Worm (Caenorhabditis elegans) whole organism, mixed stage, embryonic: Measurements from ENCODE around the gene ugt-40.

Experiments used
- M03D4.4 ChIP-seq: sonication (generic microtip); optimal IDR thresholded peaks from 2 replicates; lab custom pipeline; 2017; ENCODE audit warnings: mild to moderate bottlenecking, missing genetic modification characterization, missing compliant biosample characterization
- bed-3 ChIP-seq: fragments of 200-800 bp; sonication (Bioruptor generic); optimal IDR thresholded peaks from 3 replicates; lab custom pipeline; 2018; ENCODE audit warnings: mild to moderate bottlenecking, missing genetic modification characterization, moderate library complexity, missing compliant biosample characterization
- ceh-39 ChIP-seq: fragments of 150-350 bp; optimal IDR thresholded peaks from 2 replicates; lab custom pipeline; 2014; ENCODE audit warnings: missing biosample characterization, missing genetic modification characterization
- ceh-43 ChIP-seq: fragments of 200-800 bp; sonication (Bioruptor generic); optimal IDR thresholded peaks from 2 replicates; lab custom pipeline; 2018; ENCODE audit warnings: mild to moderate bottlenecking, missing genetic modification characterization, moderate library complexity, missing compliant biosample characterization
- ceh-83 ChIP-seq: fragments of 200-800 bp; sonication (Bioruptor generic); optimal IDR thresholded peaks from 2 replicates; lab custom pipeline; 2018; ENCODE audit warnings: mild to moderate bottlenecking, missing genetic modification characterization, missing compliant biosample characterization
- ces-1 ChIP-seq: fragments of 150-350 bp; optimal IDR thresholded peaks from 2 replicates; lab custom pipeline; 2014; ENCODE audit warnings: missing biosample characterization, missing genetic modification reagents, missing genetic modification characterization
- cnd-1 ChIP-seq: fragments of 200-800 bp; sonication (Bioruptor generic); optimal IDR thresholded peaks from 2 replicates; lab custom pipeline; 2018; ENCODE audit warnings: mild to moderate bottlenecking, missing genetic modification characterization, missing compliant biosample characterization
- drap-1 ChIP-seq: fragments of 200-800 bp; sonication (Bioruptor generic); optimal IDR thresholded peaks from 3 replicates; lab custom pipeline; 2018; ENCODE audit warnings: mild to moderate bottlenecking, missing genetic modification characterization, missing compliant biosample characterization
- elt-1 ChIP-seq: sonication (generic microtip); optimal IDR thresholded peaks from 2 replicates; lab custom pipeline; 2017; ENCODE audit warnings: missing genetic modification characterization, mild to moderate bottlenecking, missing compliant biosample characterization, antibody characterized with exemption, moderate library complexity, borderline replicate concordance; ENCODE audit not compliant: insufficient read depth
- elt-3 ChIP-seq: fragments of 150-350 bp; optimal IDR thresholded peaks from 2 replicates; lab custom pipeline; 2014; ENCODE audit warnings: missing biosample characterization, missing genetic modification characterization
- flh-1 ChIP-seq: fragments of 200-800 bp; sonication (Bioruptor generic); optimal IDR thresholded peaks from 2 replicates; lab custom pipeline; 2018; ENCODE audit warnings: mild to moderate bottlenecking, missing genetic modification characterization, moderate library complexity, missing compliant biosample characterization
- ham-2 ChIP-seq: fragments of 200-800 bp; sonication (Bioruptor generic); optimal IDR thresholded peaks from 2 replicates; lab custom pipeline; 2018; ENCODE audit warnings: mild to moderate bottlenecking, missing genetic modification characterization, missing compliant biosample characterization
- lin-13 ChIP-seq: fragments of 150-350 bp; optimal IDR thresholded peaks from 2 replicates; lab custom pipeline; 2014; ENCODE audit warnings: missing biosample characterization, missing genetic modification characterization
- lin-32 ChIP-seq: fragments of 200-800 bp; sonication (Bioruptor generic); optimal IDR thresholded peaks from 2 replicates; lab custom pipeline; 2018; ENCODE audit warnings: mild to moderate bottlenecking, missing genetic modification characterization, missing compliant biosample characterization
- lsy-2 ChIP-seq: fragments of 150-350 bp; optimal IDR thresholded peaks from 2 replicates; lab custom pipeline; 2014; ENCODE audit warnings: missing biosample characterization, missing genetic modification characterization
- mab-5 ChIP-seq: fragments of 150-350 bp; optimal IDR thresholded peaks from 2 replicates; lab custom pipeline; 2014; ENCODE audit warnings: missing biosample characterization, missing genetic modification characterization
- mep-1 ChIP-seq: fragments of 150-350 bp; optimal IDR thresholded peaks from 2 replicates; lab custom pipeline; 2017; ENCODE audit warnings: missing biosample characterization, missing genetic modification reagents, missing genetic modification characterization, inconsistent platforms
- mls-2 ChIP-seq: sonication (generic microtip); optimal IDR thresholded peaks from 2 replicates; lab custom pipeline; 2016; ENCODE audit warnings: mild to moderate bottlenecking, missing genetic modification characterization, moderate library complexity, missing compliant biosample characterization
- nhr-12 ChIP-seq: fragments of 150-350 bp; optimal IDR thresholded peaks from 2 replicates; lab custom pipeline; 2014; ENCODE audit warnings: missing biosample characterization, missing genetic modification characterization
- nhr-2 ChIP-seq: fragments of 150-350 bp; optimal IDR thresholded peaks from 2 replicates; lab custom pipeline; 2014; ENCODE audit warnings: missing biosample characterization, missing genetic modification characterization
- nhr-237 ChIP-seq: fragments of 150-350 bp; optimal IDR thresholded peaks from 2 replicates; lab custom pipeline; 2014; ENCODE audit warnings: missing biosample characterization, missing genetic modification characterization
- nhr-28 ChIP-seq: fragments of 150-350 bp; optimal IDR thresholded peaks from 2 replicates; lab custom pipeline; 2014; ENCODE audit warnings: missing biosample characterization, missing genetic modification characterization
- nhr-76 ChIP-seq: sonication (generic microtip); optimal IDR thresholded peaks from 2 replicates; lab custom pipeline; 2017; ENCODE audit warnings: missing biosample characterization, missing genetic modification characterization
- pha-4 ChIP-seq: fragments of 150-350 bp; optimal IDR thresholded peaks from 2 replicates; lab custom pipeline; 2018; ENCODE audit warnings: missing biosample characterization, missing genetic modification reagents, missing genetic modification characterization
- sem-2 ChIP-seq: fragments of 200-800 bp; sonication (Bioruptor generic); optimal IDR thresholded peaks from 2 replicates; lab custom pipeline; 2018; ENCODE audit warnings: mild to moderate bottlenecking, missing genetic modification characterization, missing compliant biosample characterization
- tbx-8 ChIP-seq: fragments of 200-800 bp; sonication (Bioruptor generic); optimal IDR thresholded peaks from 2 replicates; lab custom pipeline; 2018; ENCODE audit warnings: mild to moderate bottlenecking, missing genetic modification characterization, moderate library complexity, missing compliant biosample characterization
- unc-120 ChIP-seq: sonication (generic microtip); optimal IDR thresholded peaks from 2 replicates; lab custom pipeline; 2017; ENCODE audit warnings: missing genetic modification characterization, missing compliant biosample characterization; ENCODE audit not compliant: poor library complexity, severe bottlenecking
- unc-39 ChIP-seq: fragments of 150-350 bp; optimal IDR thresholded peaks from 2 replicates; lab custom pipeline; 2014; ENCODE audit warnings: missing biosample characterization, missing genetic modification characterization
- unc-62 ChIP-seq: fragments of 150-350 bp; optimal IDR thresholded peaks from 2 replicates; lab custom pipeline; 2014; ENCODE audit warnings: missing biosample characterization, missing genetic modification reagents, missing genetic modification characterization
- zip-8 ChIP-seq: fragments of 150-350 bp; optimal IDR thresholded peaks from 2 replicates; lab custom pipeline; 2014; ENCODE audit warnings: missing biosample characterization, missing genetic modification characterization
- ztf-11 ChIP-seq: fragments of 150-350 bp; optimal IDR thresholded peaks from 2 replicates; lab custom pipeline; 2014; ENCODE audit warnings: missing biosample characterization, missing genetic modification characterization

The ugt-40 gene

DNA sequence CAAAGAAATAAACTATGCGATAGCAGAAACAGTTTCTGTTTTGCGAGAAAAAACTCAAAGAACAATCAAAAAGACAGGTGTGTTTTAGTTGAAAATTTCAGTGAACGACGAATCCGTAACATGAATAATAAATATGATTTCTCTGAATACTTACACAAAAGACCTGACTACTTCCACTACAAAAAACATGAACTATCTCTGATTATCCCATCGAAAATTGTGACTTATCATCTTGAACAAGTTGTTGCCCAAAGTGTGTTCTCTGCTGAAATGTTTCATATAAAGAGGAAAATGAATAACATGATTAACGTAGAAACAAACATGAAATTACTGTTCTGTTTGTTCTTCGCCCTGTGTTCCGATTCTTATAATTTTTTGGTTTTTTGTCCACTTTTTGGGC lies 24.9 kb upstream of the ugt-40 start, which contains the start of gene ugt-36:
TSS of gene ugt-36 (plus strand) at position 301 of the 400 bp plus-strand sequence.
- TF ChIP-seq sem-2 (GFP tag; lab: Kevin White, UChicago) = no peak
- no peak for TF ChIP-seq ceh-39 (tag; lab: Kevin White, UChicago)
- no peak for TF ChIP-seq unc-120 (tag; lab: Kevin White, UChicago)
- TF ChIP-seq zip-8 (tag; lab: Kevin White, UChicago) = no peak
- TF ChIP-seq nhr-237 (tag; lab: Kevin White, UChicago) = no peak
- no peak for TF ChIP-seq nhr-2 (tag; lab: Kevin White, UChicago)
- no peak for TF ChIP-seq ceh-43 (GFP tag; lab: Kevin White, UChicago)
- no peak for TF ChIP-seq ham-2
- TF ChIP-seq unc-62 (GFP tag; lab: Kevin White, UChicago) = no peak
- TF ChIP-seq mab-5 (tag; lab: Kevin White, UChicago) = no peak
- TF ChIP-seq, all 35 proteins: peak for 0

- no peak for TF ChIP-seq M03D4.4 (tag; lab: Kevin White, UChicago)
- no peak for TF ChIP-seq ceh-83 (GFP tag; lab: Kevin White, UChicago)
- no peak for TF ChIP-seq mab-5 (tag; lab: Kevin White, UChicago)
- no peak for TF ChIP-seq ztf-11 (tag; lab: Kevin White, UChicago)
- TF ChIP-seq nhr-12 (tag; lab: Kevin White, UChicago) = no peak
- no peak for TF ChIP-seq drap-1 (GFP tag; lab: Kevin White, UChicago)
- TF ChIP-seq bed-3 = no peak
- TF ChIP-seq unc-120 (tag; lab: Kevin White, UChicago) = no peak
- no peak for TF ChIP-seq elt-1
- TF ChIP-seq nhr-2 (tag; lab: Kevin White, UChicago) = no peak
- no peak for TF ChIP-seq zip-8 (tag; lab: Kevin White, UChicago)
- TF ChIP-seq ham-2 = no peak
- TF ChIP-seq tbx-8 (GFP tag; lab: Kevin White, UChicago) = no peak
- TF ChIP-seq unc-39 = no peak
- no peak for TF ChIP-seq nhr-76 (tag; lab: Kevin White, UChicago)
- TF ChIP-seq unc-62 (GFP tag; lab: Kevin White, UChicago) = no peak
- no peak for TF ChIP-seq pha-4 (tag; lab: Kevin White, UChicago)
- TF ChIP-seq mls-2 (tag; lab: Kevin White, UChicago) = no peak
- no peak for TF ChIP-seq lin-32 (GFP tag; lab: Kevin White, UChicago)
- no peak for TF ChIP-seq elt-3 (tag; lab: Kevin White, UChicago)
Observed at ce11 chrV:7164210-7164609, 22.4 kb upstream of the ugt-40 start, which contains the start of gene srh-83. Gene srh-83 (plus strand): TSS chrV:7164510.

- TF ChIP-seq pha-4 (tag; lab: Kevin White, UChicago) (no peak), nhr-2 (tag; lab: Kevin White, UChicago) (no peak), mep-1 (no peak), ham-2 (no peak)
Observed at ce11 chrV:7163477-7164114, 21.8 kb upstream of the ugt-40 start, which contains the start of gene ugt-41. Gene ugt-41 (minus strand): TSS chrV:7163595.

- TF ChIP-seq tbx-8 (GFP tag; lab: Kevin White, UChicago) (no peak), sem-2 (GFP tag; lab: Kevin White, UChicago) (no peak)
- TF ChIP-seq, all 35 proteins: peak for 0
Observed at ce11 chrV:7159391-7159790, 17.6 kb upstream of the ugt-40 start, which contains the start of gene str-204. Gene str-204 (plus strand): TSS chrV:7159691.

ce11 chrV:7157089-7157488 lies 15.3 kb upstream of the ugt-40 start, which contains the start of gene ugt-39:
Gene ugt-39 (plus strand): TSS chrV:7157142.
- no peak for TF ChIP-seq ham-2
- TF ChIP-seq M03D4.4 (tag; lab: Kevin White, UChicago) = no peak
- TF ChIP-seq elt-3 (tag; lab: Kevin White, UChicago) = no peak
- TF ChIP-seq nhr-237 (tag; lab: Kevin White, UChicago) = no peak
- TF ChIP-seq mep-1 = no peak
- TF ChIP-seq flh-1 (GFP tag; lab: Kevin White, UChicago) = no peak
- TF ChIP-seq lsy-2 (tag; lab: Kevin White, UChicago) = no peak
- no peak for TF ChIP-seq nhr-12 (tag; lab: Kevin White, UChicago)
- no peak for TF ChIP-seq ceh-39 (tag; lab: Kevin White, UChicago)
- TF ChIP-seq cnd-1 (tag; lab: Kevin White, UChicago) = no peak
- no peak for TF ChIP-seq nhr-76 (tag; lab: Kevin White, UChicago)
- no peak for TF ChIP-seq zip-8 (tag; lab: Kevin White, UChicago)
- TF ChIP-seq nhr-28 (tag; lab: Kevin White, UChicago) = no peak
- no peak for TF ChIP-seq lin-13 (tag; lab: Kevin White, UChicago)
- no peak for TF ChIP-seq ztf-11 (tag; lab: Kevin White, UChicago)
- TF ChIP-seq unc-120 (tag; lab: Kevin White, UChicago) = no peak
- TF ChIP-seq tbx-8 (GFP tag; lab: Kevin White, UChicago) = no peak
- no peak for TF ChIP-seq pha-4 (tag; lab: Kevin White, UChicago)
- TF ChIP-seq ces-1 (GFP tag; lab: Kevin White, UChicago) = no peak
